Worm (Caenorhabditis elegans): ENCODE results near the gene C14C6.8.

DNA sequence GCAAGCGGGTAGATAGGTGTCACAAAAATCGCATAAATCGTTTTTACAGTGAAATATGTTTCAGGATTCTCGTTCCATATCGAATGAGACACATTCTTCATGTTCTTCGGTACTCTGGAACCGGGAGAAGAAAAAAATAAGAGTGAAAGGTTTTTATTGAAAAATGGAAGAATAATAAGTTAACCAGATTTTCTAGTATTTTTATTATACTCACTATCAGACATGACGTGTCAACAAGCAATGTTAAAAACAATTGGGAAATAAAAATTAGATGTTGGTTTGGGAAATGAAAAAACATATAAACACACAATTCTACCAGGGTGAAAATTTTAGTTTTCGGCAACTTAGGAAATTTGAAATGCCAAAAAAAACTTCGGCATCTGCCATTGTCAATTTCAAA, 40.5 kb downstream of the C14C6.8 start, which contains the start of gene srh-37:
- TF ChIP-seq ets-4 (tag; optimal IDR thresholded peaks at IDR 0.05) (no peak), C08G9.2 (tag; optimal IDR thresholded peaks at IDR 0.05) (no peak), ceh-9 (tag; optimal IDR thresholded peaks at IDR 0.05) (no peak), nfya-1 (tag; optimal IDR thresholded peaks at IDR 0.05) (no peak), ceh-2 (tag; optimal IDR thresholded peaks at IDR 0.05) (no peak), tbx-2 (tag; optimal IDR thresholded peaks at IDR 0.05) (no peak), dmd-4 (tag; optimal IDR thresholded peaks at IDR 0.05; ENCODE audit: borderline replicate concordance) (no peak), sox-4 (tag; optimal IDR thresholded peaks at IDR 0.05) (no peak), ceh-34 (tag; optimal IDR thresholded peaks at IDR 0.05) (no peak), elt-2 (tag; optimal IDR thresholded peaks at IDR 0.05) (no peak), ama-1 (optimal IDR thresholded peaks at IDR 0.05) (no peak), hlh-8 (tag; optimal IDR thresholded peaks at IDR 0.05) (no peak), dve-1 (tag; optimal IDR thresholded peaks at IDR 0.05) (no peak)
